Fruit fly (Drosophila melanogaster) whole organism, embryonic: ENCODE data around the gene HtrA2.

ENCODE experiments used
- Aef1 ChIP-seq: fragments of 200-800 bp; sonication (Bioruptor generic); IDR thresholded peaks from 3 replicates; pipeline ENCODE4 v1.3.6; 2022; ENCODE audit warnings: missing biosample characterization, missing genetic modification characterization
- CG10431 ChIP-seq: fragments of 200-800 bp; sonication (Bioruptor generic); optimal IDR thresholded peaks from 3 replicates; lab custom pipeline; 2018; ENCODE audit warnings: missing biosample characterization, mild to moderate bottlenecking, missing genetic modification characterization
- CG11695 ChIP-seq: fragments of 200-800 bp; sonication (Bioruptor generic); IDR thresholded peaks from 3 replicates; pipeline ENCODE4 v1.3.6; 2022; ENCODE audit warnings: missing biosample characterization, missing genetic modification characterization
- CG12071 ChIP-seq: fragments of 200-800 bp; sonication (Bioruptor generic); optimal IDR thresholded peaks from 3 replicates; lab custom pipeline; 2018; ENCODE audit warnings: missing biosample characterization, mild to moderate bottlenecking, missing genetic modification characterization
- CG1233 ChIP-seq: fragments of 200-800 bp; sonication (Bioruptor generic); optimal IDR thresholded peaks from 4 replicates; lab custom pipeline; 2018; ENCODE audit warnings: missing biosample characterization, mild to moderate bottlenecking, missing genetic modification characterization
- CG12744 ChIP-seq: fragments of 200-800 bp; sonication (Bioruptor generic); optimal IDR thresholded peaks from 2 replicates; lab custom pipeline; 2016; ENCODE audit warnings: missing biosample characterization, missing genetic modification characterization
- CG15601 ChIP-seq: fragments of 200-800 bp; sonication (Bioruptor generic); optimal IDR thresholded peaks from 3 replicates; lab custom pipeline; 2019; ENCODE audit warnings: missing biosample characterization, mild to moderate bottlenecking, missing genetic modification characterization, moderate library complexity
- CG16815 ChIP-seq: fragments of 200-800 bp; sonication (Bioruptor generic); optimal IDR thresholded peaks from 3 replicates; lab custom pipeline; 2017; ENCODE audit warnings: missing biosample characterization, mild to moderate bottlenecking, missing genetic modification characterization
- CG18011 ChIP-seq: fragments of 200-800 bp; sonication (Bioruptor generic); optimal IDR thresholded peaks from 2 replicates; lab custom pipeline; 2017; ENCODE audit warnings: missing biosample characterization, missing genetic modification characterization, mild to moderate bottlenecking, moderate library complexity, missing genotype
- CG1832 ChIP-seq: fragments of 200-800 bp; sonication (Bioruptor generic); optimal IDR thresholded peaks from 2 replicates; lab custom pipeline; 2017; ENCODE audit warnings: missing biosample characterization, mild to moderate bottlenecking, missing genetic modification characterization, inconsistent platforms
- CG2129 ChIP-seq: fragments of 200-800 bp; sonication (Bioruptor generic); IDR thresholded peaks from 2 replicates; pipeline ENCODE4 v1.3.6; 2022; ENCODE audit warnings: missing biosample characterization, missing genetic modification characterization; ENCODE audit not compliant: partially characterized antibody
- CG3065 ChIP-seq: fragments of 200-800 bp; sonication (Bioruptor generic); optimal IDR thresholded peaks from 2 replicates; lab custom pipeline; 2016; ENCODE audit warnings: missing biosample characterization, missing genetic modification characterization
- CG31224 ChIP-seq: fragments of 200-800 bp; sonication (Bioruptor generic); IDR thresholded peaks from 2 replicates; pipeline ENCODE4 v1.3.6; 2022; ENCODE audit warnings: missing biosample characterization, missing genetic modification characterization
- CG31441 ChIP-seq: fragments of 200-800 bp; sonication (Bioruptor generic); IDR thresholded peaks from 2 replicates; pipeline ENCODE4 v1.3.6; 2022; ENCODE audit warnings: missing biosample characterization, missing genetic modification characterization
- CG33557 ChIP-seq: fragments of 200-800 bp; sonication (Bioruptor generic); optimal IDR thresholded peaks from 2 replicates; lab custom pipeline; 2019; ENCODE audit warnings: missing biosample characterization, mild to moderate bottlenecking, missing genetic modification characterization, moderate library complexity
- CG4404 ChIP-seq: fragments of 200-800 bp; sonication (Bioruptor generic); IDR thresholded peaks from 2 replicates; pipeline ENCODE4 v1.3.6; 2022; ENCODE audit warnings: missing biosample characterization, missing genetic modification characterization
- CG8388 ChIP-seq: fragments of 200-800 bp; sonication (Bioruptor generic); optimal IDR thresholded peaks from 2 replicates; lab custom pipeline; 2019; ENCODE audit warnings: missing biosample characterization, mild to moderate bottlenecking, missing genetic modification characterization, moderate library complexity
- CG9215 ChIP-seq: fragments of 200-800 bp; sonication (Bioruptor generic); IDR thresholded peaks from 2 replicates; pipeline ENCODE4 v1.3.6; 2022; ENCODE audit warnings: missing biosample characterization, missing genetic modification characterization
- CTCF ChIP-seq: fragments of 200-800 bp; sonication (Bioruptor generic); optimal IDR thresholded peaks from 2 replicates; lab custom pipeline; 2017; ENCODE audit warnings: missing biosample characterization, mild to moderate bottlenecking, missing genetic modification characterization, moderate library complexity
- Camta ChIP-seq: fragments of 200-800 bp; sonication (Bioruptor generic); optimal IDR thresholded peaks from 2 replicates; lab custom pipeline; 2016; ENCODE audit warnings: missing biosample characterization, missing genetic modification characterization
- Chrac-16 ChIP-seq: fragments of 200-800 bp; sonication (Bioruptor generic); optimal IDR thresholded peaks from 3 replicates; lab custom pipeline; 2016; ENCODE audit warnings: missing biosample characterization, missing genetic modification characterization
- CrebB ChIP-seq: fragments of 200-800 bp; sonication (Bioruptor generic); optimal IDR thresholded peaks from 3 replicates; lab custom pipeline; 2018; ENCODE audit warnings: missing biosample characterization, mild to moderate bottlenecking, missing genetic modification characterization
- Dek ChIP-seq: fragments of 200-800 bp; sonication (Bioruptor generic); optimal IDR thresholded peaks from 3 replicates; lab custom pipeline; 2019; ENCODE audit warnings: missing biosample characterization, mild to moderate bottlenecking, missing genetic modification characterization, moderate library complexity
- Dfd ChIP-seq, 2 experiments: fragments of >200 bp; optimal IDR thresholded peaks; 2 replicates each; lab custom pipeline; 2017; ENCODE audit warnings: missing biosample characterization in 2 of 2, missing genetic modification characterization in 2 of 2
- Drgx ChIP-seq: fragments of 200-800 bp; sonication (Bioruptor generic); IDR thresholded peaks from 2 replicates; pipeline ENCODE4 v1.3.6; 2022; ENCODE audit warnings: missing biosample characterization, missing genetic modification characterization
- Ets97D ChIP-seq: fragments of 200-800 bp; sonication (Bioruptor generic); optimal IDR thresholded peaks from 3 replicates; lab custom pipeline; 2016; ENCODE audit warnings: missing biosample characterization, missing genetic modification characterization
- Fer3 ChIP-seq: fragments of 200-800 bp; sonication (Bioruptor generic); optimal IDR thresholded peaks from 2 replicates; lab custom pipeline; 2018; ENCODE audit warnings: missing biosample characterization, mild to moderate bottlenecking, missing genetic modification characterization, moderate library complexity
- HHEX ChIP-seq: fragments of 200-800 bp; sonication (Bioruptor generic); optimal IDR thresholded peaks from 3 replicates; lab custom pipeline; 2017; ENCODE audit warnings: missing biosample characterization, mild to moderate bottlenecking, missing genetic modification characterization, missing genetic modification reagents
- HLHmδ ChIP-seq: fragments of 200-800 bp; sonication (Bioruptor generic); optimal IDR thresholded peaks from 2 replicates; lab custom pipeline; 2018; ENCODE audit warnings: missing biosample characterization, mild to moderate bottlenecking, missing genetic modification characterization, moderate library complexity
- Hr3 ChIP-seq: fragments of 200-800 bp; sonication (Bioruptor generic); optimal IDR thresholded peaks from 3 replicates; lab custom pipeline; 2016; ENCODE audit warnings: missing biosample characterization, missing genetic modification characterization
- Lim3 ChIP-seq: fragments of 200-800 bp; sonication (Bioruptor generic); IDR thresholded peaks from 2 replicates; pipeline ENCODE4 v1.3.6; 2022; ENCODE audit warnings: missing biosample characterization, missing genetic modification characterization
- Scr ChIP-seq: fragments of 200-800 bp; sonication (Bioruptor generic); IDR thresholded peaks from 2 replicates; pipeline ENCODE4 v1.3.6; 2022; ENCODE audit warnings: missing biosample characterization, missing genetic modification characterization; ENCODE audit not compliant: partially characterized antibody
- Tbp ChIP-seq: fragments of >200 bp; optimal IDR thresholded peaks from 2 replicates; lab custom pipeline; 2018; ENCODE audit warnings: missing biosample characterization, missing genetic modification characterization
- amos ChIP-seq: fragments of 200-800 bp; sonication (Bioruptor generic); IDR thresholded peaks from 2 replicates; pipeline ENCODE4 v1.3.6; 2022; ENCODE audit warnings: missing biosample characterization, missing genetic modification characterization; ENCODE audit not compliant: partially characterized antibody
- az2 ChIP-seq: fragments of 200-800 bp; sonication (Bioruptor generic); optimal IDR thresholded peaks from 3 replicates; lab custom pipeline; 2016; ENCODE audit warnings: missing biosample characterization, missing genetic modification characterization
- bbx ChIP-seq: fragments of 200-800 bp; sonication (Bioruptor generic); IDR thresholded peaks from 2 replicates; pipeline ENCODE4 v1.3.6; 2022; ENCODE audit warnings: missing biosample characterization, missing genetic modification characterization; ENCODE audit not compliant: partially characterized antibody
- br ChIP-seq: fragments of >200 bp; optimal IDR thresholded peaks from 2 replicates; lab custom pipeline; 2017
- ci ChIP-seq: fragments of 200-800 bp; sonication (Bioruptor generic); IDR thresholded peaks from 3 replicates; pipeline ENCODE4 v1.3.6; 2022; ENCODE audit warnings: missing biosample characterization, missing genetic modification characterization
- crc ChIP-seq: fragments of 200-800 bp; sonication (Bioruptor generic); optimal IDR thresholded peaks from 2 replicates; lab custom pipeline; 2016; ENCODE audit warnings: missing biosample characterization, missing genetic modification characterization
- dmrt99B ChIP-seq: fragments of 200-800 bp; sonication (Bioruptor generic); optimal IDR thresholded peaks from 2 replicates; lab custom pipeline; 2018; ENCODE audit warnings: missing biosample characterization, mild to moderate bottlenecking, missing genetic modification characterization, moderate library complexity
- esg ChIP-seq: fragments of 200-800 bp; sonication (Bioruptor generic); conservative IDR thresholded peaks from 2 replicates; pipeline ENCODE4 v1.3.6; 2022; ENCODE audit warnings: missing biosample characterization, missing genetic modification characterization
- fd96Cb ChIP-seq: fragments of 200-800 bp; sonication (Bioruptor generic); optimal IDR thresholded peaks from 2 replicates; lab custom pipeline; 2018; ENCODE audit warnings: missing biosample characterization, mild to moderate bottlenecking, missing genetic modification characterization, moderate library complexity
- fru ChIP-seq: fragments of >200 bp; optimal IDR thresholded peaks from 2 replicates; lab custom pipeline; 2017
- gcm2 ChIP-seq: fragments of 200-800 bp; sonication (Bioruptor generic); optimal IDR thresholded peaks from 2 replicates; lab custom pipeline; 2016; ENCODE audit warnings: missing biosample characterization, missing genetic modification characterization
- hb ChIP-seq: fragments of 200-800 bp; sonication (Bioruptor generic); IDR thresholded peaks from 3 replicates; pipeline ENCODE4 v1.3.6; 2022; ENCODE audit warnings: missing biosample characterization, missing genetic modification characterization; ENCODE audit not compliant: partially characterized antibody
- lola ChIP-seq, 3 experiments: fragments of >200 bp in 2 of 3; fragments of 200-800 bp in 1 of 3; sonication (Bioruptor generic) in 1 of 3; optimal IDR thresholded peaks; 2 replicates each; lab custom pipeline; 2017 to 2019; ENCODE audit warnings: missing biosample characterization in 3 of 3, missing genetic modification characterization in 3 of 3, mild to moderate bottlenecking in 1 of 3, moderate library complexity in 1 of 3
- nerfin-1 ChIP-seq: fragments of 200-800 bp; sonication (Bioruptor generic); optimal IDR thresholded peaks from 3 replicates; lab custom pipeline; 2019; ENCODE audit warnings: missing biosample characterization, mild to moderate bottlenecking, missing genetic modification characterization, moderate library complexity
- nerfin-2 ChIP-seq: fragments of 200-800 bp; sonication (Bioruptor generic); IDR thresholded peaks from 2 replicates; pipeline ENCODE4 v1.3.6; 2022; ENCODE audit warnings: missing biosample characterization, missing genetic modification characterization; ENCODE audit not compliant: partially characterized antibody
- tll ChIP-seq, 2 experiments: fragments of 200-800 bp in 1 of 2; fragments of >200 bp in 1 of 2; sonication (Bioruptor generic) in 1 of 2; optimal IDR thresholded peaks; 2 replicates each; lab custom pipeline; 2017 to 2019; ENCODE audit warnings: missing biosample characterization in 2 of 2, missing genetic modification characterization in 2 of 2, mild to moderate bottlenecking in 1 of 2, moderate library complexity in 1 of 2
- trh ChIP-seq: fragments of 200-800 bp; sonication (Bioruptor generic); optimal IDR thresholded peaks from 2 replicates; lab custom pipeline; 2016; ENCODE audit warnings: missing biosample characterization, missing genetic modification characterization
- unpg ChIP-seq: fragments of 200-800 bp; sonication (Bioruptor generic); optimal IDR thresholded peaks from 3 replicates; lab custom pipeline; 2018; ENCODE audit warnings: missing biosample characterization, mild to moderate bottlenecking, missing genetic modification characterization, moderate library complexity

The HtrA2 gene

dm6 chr3R:14470630-14471029 is 40.9 kb downstream of the HtrA2 start (continued):
- TF ChIP-seq gcm2 (no peak), Dek (no peak), Fer3 (no peak), Drgx (GFP tag; lab: Robert Waterston, UW) (peak; percentile 76), Dfd (GFP tag; optimal IDR thresholded peaks at IDR 0.05; lab: Kevin White, UChicago) (no peak), nerfin-2 (no peak), hb (GFP tag; lab: Robert Waterston, UW) (no peak), unpg (peak; percentile 65), CG31441 (GFP tag; lab: Robert Waterston, UW) (peak; percentile 35; the same call in 1 of the 2 replicates), Aef1 (no peak), az2 (GFP tag; lab: Kevin White, UChicago) (peak; percentile 57), Camta (peak; percentile 28), CG3065 (no peak), esg (0 out of 2 replicates have a peak, but pooled peaks have one; percentile 31), lola (GFP tag; optimal IDR thresholded peaks at IDR 0.05; lab: Kevin White, UChicago) (peak in 1 of 3 experiments; percentile 66), Chrac-16 (GFP tag; lab: Kevin White, UChicago) (peak; percentile 56), CG33557 (GFP tag; lab: Kevin White, UChicago) (peak; percentile 9), CG8388 (GFP tag; lab: Kevin White, UChicago) (peak; percentile 63), CG12744 (GFP tag; lab: Kevin White, UChicago) (no peak), CG9215 (no peak), Hr3 (GFP tag; lab: Kevin White, UChicago) (peak; percentile 31), trh (no peak), amos (GFP tag; lab: Robert Waterston, UW) (no peak), CG10431 (GFP tag; lab: Kevin White, UChicago) (no peak), Lim3 (GFP tag; lab: Robert Waterston, UW) (no peak), Ets97D (no peak), HLHmδ (GFP tag; lab: Kevin White, UChicago) (no peak), CG2129 (no peak), tll (GFP tag; optimal IDR thresholded peaks at IDR 0.05; lab: Kevin White, UChicago) (no peak), Scr (GFP tag; lab: Robert Waterston, UW) (no peak), CG1832 (GFP tag; lab: Kevin White, UChicago) (no peak), CrebB (no peak), CG1233 (GFP tag; lab: Kevin White, UChicago) (no peak), Tbp (GFP tag; lab: Kevin White, UChicago) (no peak), CG16815 (GFP tag; lab: Kevin White, UChicago) (peak; percentile 35), CG18011 (GFP tag; lab: Kevin White, UChicago) (no peak), CG11695 (GFP tag; lab: Robert Waterston, UW) (no peak), CTCF (GFP tag; lab: Kevin White, UChicago) (no peak), bbx (GFP tag; lab: Robert Waterston, UW) (no peak), ci (GFP tag; lab: Robert Waterston, UW) (peak; percentile 50; the same call in 2 of the 3 replicates), nerfin-1 (tag; lab: Kevin White, UChicago) (peak; percentile 11), CG4404 (GFP tag; lab: Robert Waterston, UW) (0 out of 2 replicates have a peak, but pooled peaks have one; percentile 23), HHEX (GFP tag; lab: Kevin White, UChicago) (no peak), fd96Cb (tag; lab: Kevin White, UChicago) (peak; percentile 43), dmrt99B (peak; percentile 41), CG15601 (tag; lab: Kevin White, UChicago) (peak; percentile 48), fru (no peak), crc (GFP tag; lab: Kevin White, UChicago) (no peak), CG31224 (GFP tag; lab: Robert Waterston, UW) (no peak), CG12071 (no peak), br (lab: Kevin White, UChicago) (no peak)
